Fruit fly (Drosophila melanogaster): ENCODE measurements around the gene ranshi.

- no peak for TF ChIP-seq Eip75B (GFP tag; optimal IDR thresholded peaks at IDR 0.05)
- TF ChIP-seq Ets96B (tag; optimal IDR thresholded peaks at IDR 0.05): no peak
- no peak for TF ChIP-seq CG8632 (GFP tag; optimal IDR thresholded peaks at IDR 0.05)
- no peak for TF ChIP-seq OdsH (GFP tag; optimal IDR thresholded peaks at IDR 0.05)
- TF ChIP-seq CG1621 (tag; optimal IDR thresholded peaks at IDR 0.05): no peak
- TF ChIP-seq eg (GFP tag; IDR thresholded peaks at IDR 0.05): no peak; the same call in 2 of the 3 replicates
Observed at dm6 chr3R:8718356-8718755, 11.1 kb downstream of the ranshi start, which contains the start of gene Cks85A.

Data from whole organism, prepupa.